Fruit fly (Drosophila melanogaster) whole organism, embryonic: ENCODE data around the gene CG6527.
A peak's percentile ranks its signal among the peaks of the same experiment; 100 is the strongest.

ENCODE experiments used
- Ada2b ChIP-seq: fragments of 200-800 bp; sonication (Bioruptor generic); IDR thresholded peaks from 2 replicates; pipeline ENCODE4 v1.3.6; 2022; ENCODE audit warnings: missing biosample characterization, missing genetic modification characterization
- CG10274 ChIP-seq: fragments of 200-800 bp; sonication (Bioruptor generic); optimal IDR thresholded peaks from 3 replicates; lab custom pipeline; 2017; ENCODE audit warnings: missing biosample characterization, mild to moderate bottlenecking, missing genetic modification characterization
- CG12744 ChIP-seq: fragments of 200-800 bp; sonication (Bioruptor generic); optimal IDR thresholded peaks from 2 replicates; lab custom pipeline; 2016; ENCODE audit warnings: missing biosample characterization, missing genetic modification characterization
- CG14860 ChIP-seq: fragments of 200-800 bp; sonication (Bioruptor generic); IDR thresholded peaks from 3 replicates; pipeline ENCODE4 v1.3.6; 2022; ENCODE audit warnings: missing biosample characterization, missing genetic modification characterization; ENCODE audit not compliant: partially characterized antibody
- CG17802 ChIP-seq: fragments of 200-800 bp; sonication (Bioruptor generic); optimal IDR thresholded peaks from 2 replicates; lab custom pipeline; 2018; ENCODE audit warnings: missing biosample characterization, mild to moderate bottlenecking, missing genetic modification characterization, moderate library complexity
- CG18262 ChIP-seq: fragments of 200-800 bp; optimal IDR thresholded peaks from 3 replicates; lab custom pipeline; 2019; ENCODE audit warnings: missing biosample characterization, mild to moderate bottlenecking, missing genetic modification characterization, moderate library complexity
- CG18599 ChIP-seq: fragments of 200-800 bp; sonication (Bioruptor generic); optimal IDR thresholded peaks from 3 replicates; lab custom pipeline; 2017; ENCODE audit warnings: missing biosample characterization, missing genetic modification characterization, mild to moderate bottlenecking, moderate library complexity, missing genetic modification reagents
- CG34376 ChIP-seq: fragments of 200-800 bp; sonication (Bioruptor generic); optimal IDR thresholded peaks from 2 replicates; lab custom pipeline; 2018; ENCODE audit warnings: missing biosample characterization, mild to moderate bottlenecking, missing genetic modification characterization
- CG4404 ChIP-seq: fragments of 200-800 bp; sonication (Bioruptor generic); IDR thresholded peaks from 2 replicates; pipeline ENCODE4 v1.3.6; 2022; ENCODE audit warnings: missing biosample characterization, missing genetic modification characterization
- CG4730 ChIP-seq: fragments of 200-800 bp; sonication (Bioruptor generic); IDR thresholded peaks from 2 replicates; pipeline ENCODE4 v1.3.6; 2022; ENCODE audit warnings: missing biosample characterization, missing genetic modification characterization
- CG6272 ChIP-seq: fragments of 200-800 bp; sonication (Bioruptor generic); IDR thresholded peaks from 2 replicates; pipeline ENCODE4 v1.3.6; 2022; ENCODE audit warnings: missing biosample characterization, missing genetic modification characterization
- CG7786 ChIP-seq: fragments of 200-800 bp; sonication (Bioruptor generic); optimal IDR thresholded peaks from 2 replicates; lab custom pipeline; 2016; ENCODE audit warnings: missing biosample characterization, missing genetic modification characterization
- CG8281 ChIP-seq: fragments of 200-800 bp; sonication (Bioruptor generic); optimal IDR thresholded peaks from 2 replicates; lab custom pipeline; 2018; ENCODE audit warnings: missing biosample characterization, mild to moderate bottlenecking, missing genetic modification characterization, moderate library complexity
- CG8290 ChIP-seq, 3 experiments: fragments of 200-800 bp; sonication (Bioruptor generic); optimal IDR thresholded peaks; 2 replicates each; lab custom pipeline; 2016 to 2019; ENCODE audit warnings: missing biosample characterization in 3 of 3, missing genetic modification characterization in 3 of 3, mild to moderate bottlenecking in 2 of 3, moderate library complexity in 1 of 3
- Hsf ChIP-seq: fragments of 200-800 bp; sonication (Bioruptor generic); optimal IDR thresholded peaks from 3 replicates; lab custom pipeline; 2016; ENCODE audit warnings: missing biosample characterization, missing genetic modification characterization
- Jarid2 ChIP-seq: fragments of 200-800 bp; sonication (Bioruptor generic); optimal IDR thresholded peaks from 3 replicates; lab custom pipeline; 2017; ENCODE audit warnings: mild to moderate bottlenecking, missing biosample characterization, missing genetic modification reagents, missing genetic modification characterization
- Lim3 ChIP-seq: fragments of 200-800 bp; sonication (Bioruptor generic); IDR thresholded peaks from 2 replicates; pipeline ENCODE4 v1.3.6; 2022; ENCODE audit warnings: missing biosample characterization, missing genetic modification characterization
- Mes4 ChIP-seq: fragments of 200-800 bp; sonication (Bioruptor generic); optimal IDR thresholded peaks from 2 replicates; lab custom pipeline; 2016; ENCODE audit warnings: missing biosample characterization, missing genetic modification characterization
- Six4 ChIP-seq: fragments of 200-800 bp; sonication (Bioruptor generic); optimal IDR thresholded peaks from 2 replicates; lab custom pipeline; 2016; ENCODE audit warnings: missing biosample characterization, missing genetic modification characterization
- Sox102F ChIP-seq: fragments of 200-800 bp; sonication (Bioruptor generic); optimal IDR thresholded peaks from 2 replicates; lab custom pipeline; 2018; ENCODE audit warnings: missing biosample characterization, mild to moderate bottlenecking, missing genetic modification characterization, moderate library complexity
- Sry-δ ChIP-seq: fragments of 200-800 bp; sonication (Bioruptor generic); optimal IDR thresholded peaks from 2 replicates; lab custom pipeline; 2016; ENCODE audit warnings: missing biosample characterization, missing genetic modification characterization
- Tbp ChIP-seq: fragments of >200 bp; optimal IDR thresholded peaks from 2 replicates; lab custom pipeline; 2018; ENCODE audit warnings: missing biosample characterization, missing genetic modification characterization
- Xrp1 ChIP-seq: fragments of 200-800 bp; sonication (Bioruptor generic); IDR thresholded peaks from 2 replicates; pipeline ENCODE4 v1.3.6; 2022; ENCODE audit warnings: missing biosample characterization, missing genetic modification characterization
- ac ChIP-seq: fragments of 200-800 bp; sonication (Bioruptor generic); optimal IDR thresholded peaks from 3 replicates; lab custom pipeline; 2017; ENCODE audit warnings: missing biosample characterization, mild to moderate bottlenecking, missing genetic modification characterization
- bbx ChIP-seq: fragments of 200-800 bp; sonication (Bioruptor generic); IDR thresholded peaks from 2 replicates; pipeline ENCODE4 v1.3.6; 2022; ENCODE audit warnings: missing biosample characterization, missing genetic modification characterization; ENCODE audit not compliant: partially characterized antibody
- bcd ChIP-seq: fragments of 200-800 bp; sonication (Bioruptor generic); optimal IDR thresholded peaks from 2 replicates; lab custom pipeline; 2017; ENCODE audit warnings: missing biosample characterization, mild to moderate bottlenecking, missing genetic modification characterization
- bigmax ChIP-seq: fragments of 200-800 bp; sonication (Bioruptor generic); optimal IDR thresholded peaks from 2 replicates; lab custom pipeline; 2018; ENCODE audit warnings: missing biosample characterization, mild to moderate bottlenecking, missing genetic modification characterization
- da ChIP-seq: fragments of 200-800 bp; sonication (Bioruptor generic); optimal IDR thresholded peaks from 2 replicates; lab custom pipeline; 2016; ENCODE audit warnings: missing biosample characterization, missing genetic modification characterization
- eyg ChIP-seq: fragments of 200-800 bp; sonication (Bioruptor generic); optimal IDR thresholded peaks from 3 replicates; lab custom pipeline; 2016; ENCODE audit warnings: missing biosample characterization, missing genetic modification characterization
- ftz-f1 ChIP-seq: fragments of 200-800 bp; sonication (Bioruptor generic); optimal IDR thresholded peaks from 2 replicates; lab custom pipeline; 2016; ENCODE audit warnings: missing biosample characterization, missing genetic modification characterization
- gce ChIP-seq: fragments of 200-800 bp; sonication (Bioruptor generic); IDR thresholded peaks from 3 replicates; pipeline ENCODE4 v1.3.6; 2022; ENCODE audit warnings: missing biosample characterization, missing genetic modification characterization
- gsb ChIP-seq: fragments of 200-800 bp; sonication (Bioruptor generic); IDR thresholded peaks from 2 replicates; pipeline ENCODE4 v1.3.6; 2022; ENCODE audit warnings: missing biosample characterization, missing genetic modification characterization
- gt ChIP-seq: fragments of 200-800 bp; sonication (Bioruptor generic); IDR thresholded peaks from 2 replicates; pipeline ENCODE4 v1.3.6; 2022; ENCODE audit warnings: missing biosample characterization, missing genetic modification characterization
- ham ChIP-seq: fragments of 200-800 bp; sonication (Bioruptor generic); IDR thresholded peaks from 2 replicates; pipeline ENCODE4 v1.3.6; 2022; ENCODE audit warnings: missing biosample characterization, missing genetic modification characterization
- jumu ChIP-seq: fragments of 200-800 bp; sonication (Bioruptor generic); optimal IDR thresholded peaks from 3 replicates; lab custom pipeline; 2016; ENCODE audit warnings: missing biosample characterization, missing genetic modification characterization
- lmd ChIP-seq: fragments of 200-800 bp; sonication (Bioruptor generic); IDR thresholded peaks from 2 replicates; pipeline ENCODE4 v1.3.6; 2022; ENCODE audit warnings: missing biosample characterization, missing genetic modification characterization
- pfk ChIP-seq: fragments of 200-800 bp; sonication (Bioruptor generic); optimal IDR thresholded peaks from 2 replicates; lab custom pipeline; 2018; ENCODE audit warnings: missing biosample characterization, mild to moderate bottlenecking, missing genetic modification characterization, moderate library complexity
- psq ChIP-seq: fragments of 200-800 bp; sonication (Bioruptor generic); optimal IDR thresholded peaks from 2 replicates; lab custom pipeline; 2017; ENCODE audit warnings: missing biosample characterization, missing genetic modification characterization
- salm ChIP-seq: fragments of 200-800 bp; sonication (Bioruptor generic); optimal IDR thresholded peaks from 2 replicates; lab custom pipeline; 2018; ENCODE audit warnings: missing biosample characterization, mild to moderate bottlenecking, missing genetic modification characterization
- schlank ChIP-seq: fragments of 200-800 bp; sonication (Bioruptor generic); optimal IDR thresholded peaks from 2 replicates; lab custom pipeline; 2018; ENCODE audit warnings: missing biosample characterization, mild to moderate bottlenecking, missing genetic modification characterization
- scrt ChIP-seq: fragments of 200-800 bp; sonication (Bioruptor generic); optimal IDR thresholded peaks from 2 replicates; lab custom pipeline; 2018; ENCODE audit warnings: missing biosample characterization, mild to moderate bottlenecking, missing genetic modification characterization, moderate library complexity
- sd ChIP-seq: fragments of 200-800 bp; sonication (Bioruptor generic); optimal IDR thresholded peaks from 3 replicates; lab custom pipeline; 2018; ENCODE audit warnings: missing biosample characterization, mild to moderate bottlenecking, missing genetic modification characterization, moderate library complexity
- sens-2 ChIP-seq: fragments of 200-800 bp; sonication (Bioruptor generic); IDR thresholded peaks from 2 replicates; pipeline ENCODE4 v1.3.6; 2022; ENCODE audit warnings: missing biosample characterization, missing genetic modification characterization
- sna ChIP-seq: fragments of 200-800 bp; sonication (Bioruptor generic); IDR thresholded peaks from 2 replicates; pipeline ENCODE4 v1.3.6; 2022; ENCODE audit warnings: missing biosample characterization, missing genetic modification characterization; ENCODE audit not compliant: partially characterized antibody
- so ChIP-seq: fragments of 200-800 bp; sonication (Bioruptor generic); IDR thresholded peaks from 3 replicates; pipeline ENCODE4 v1.3.6; 2022; ENCODE audit warnings: missing biosample characterization, missing genetic modification characterization
- sob ChIP-seq: fragments of 200-800 bp; sonication (Bioruptor generic); IDR thresholded peaks from 2 replicates; pipeline ENCODE4 v1.3.6; 2022; ENCODE audit warnings: missing biosample characterization, missing genetic modification characterization
- stc ChIP-seq: fragments of 200-800 bp; sonication (Bioruptor generic); IDR thresholded peaks from 2 replicates; pipeline ENCODE4 v1.3.6; 2022; ENCODE audit warnings: missing biosample characterization, missing genetic modification characterization
- tll ChIP-seq, 2 experiments: fragments of 200-800 bp in 1 of 2; fragments of >200 bp in 1 of 2; sonication (Bioruptor generic) in 1 of 2; optimal IDR thresholded peaks; 2 replicates each; lab custom pipeline; 2017 to 2019; ENCODE audit warnings: missing biosample characterization in 2 of 2, missing genetic modification characterization in 2 of 2, mild to moderate bottlenecking in 1 of 2, moderate library complexity in 1 of 2
- wor ChIP-seq: fragments of 200-800 bp; sonication (Bioruptor generic); IDR thresholded peaks from 2 replicates; pipeline ENCODE4 v1.3.6; 2022; ENCODE audit warnings: missing biosample characterization, missing genetic modification characterization

Gene CG6527

DNA sequence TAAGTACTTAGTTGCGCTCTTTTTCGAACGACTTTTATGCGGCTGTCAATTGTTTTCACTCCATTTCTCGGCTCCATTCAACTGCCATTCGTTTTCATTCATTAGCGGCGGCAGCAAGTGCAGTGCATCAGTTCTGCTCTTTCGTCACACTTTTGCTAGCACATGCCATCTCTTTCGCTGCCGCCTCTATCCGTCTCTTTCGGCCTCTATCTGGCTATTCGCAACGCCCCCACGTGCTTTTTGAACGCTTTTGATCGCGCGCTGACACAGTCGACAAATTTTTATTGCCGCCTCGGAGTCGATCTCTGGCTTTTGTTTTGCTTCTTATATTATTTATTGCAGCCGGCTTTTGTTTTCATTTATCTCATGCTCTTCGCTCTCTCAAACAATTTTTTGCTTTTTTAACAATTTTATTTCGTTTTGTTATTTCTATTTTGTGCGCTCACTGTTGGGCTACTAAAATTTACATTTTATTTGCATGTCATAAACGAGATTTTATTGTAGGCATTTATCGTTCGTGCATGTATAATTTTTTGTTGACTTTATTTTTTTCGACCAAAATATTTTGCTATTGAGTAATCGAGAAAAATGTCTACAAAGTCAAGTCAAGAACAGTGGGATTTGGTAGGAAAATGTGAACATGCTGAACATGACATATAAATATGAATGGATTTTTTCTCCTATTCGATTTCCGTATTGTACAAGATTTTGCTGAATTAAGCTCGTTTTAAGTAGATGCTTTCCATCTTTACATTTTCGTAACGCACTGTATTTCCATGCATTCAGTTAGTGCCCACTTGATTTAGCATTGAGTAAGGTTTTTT lies 36.3 kb downstream of the CG6527 start (continued):
- TF ChIP-seq gsb (0 out of 2 replicates have a peak, but pooled peaks have one; percentile 19), CG8290 (GFP tag; optimal IDR thresholded peaks at IDR 0.05; lab: Kevin White, UChicago) (no peak), CG8290 (tag; optimal IDR thresholded peaks at IDR 0.05; lab: Kevin White, UChicago) (peak in 1 of 2 experiments; percentile 55), ham (GFP tag; lab: Robert Waterston, UW) (no peak), CG34376 (GFP tag; lab: Kevin White, UChicago) (no peak), gt (GFP tag; lab: Robert Waterston, UW) (no peak), jumu (no peak), wor (GFP tag; lab: Robert Waterston, UW) (no peak), eyg (GFP tag; lab: Kevin White, UChicago) (no peak), bbx (no peak), salm (tag; lab: Kevin White, UChicago) (peak; percentile 1), Sry-δ (GFP tag; lab: Kevin White, UChicago) (no peak), CG18599 (GFP tag; lab: Kevin White, UChicago) (no peak), schlank (tag; lab: Kevin White, UChicago) (no peak), CG4404 (no peak), Ada2b (peak; percentile 68), sna (GFP tag; lab: Robert Waterston, UW) (no peak), da (GFP tag; lab: Kevin White, UChicago) (no peak), lmd (GFP tag; lab: Robert Waterston, UW) (no peak; the same call in 1 of the 2 replicates), CG14860 (no peak), CG10274 (GFP tag; lab: Kevin White, UChicago) (no peak), Hsf (GFP tag; lab: Kevin White, UChicago) (no peak), stc (GFP tag; lab: Robert Waterston, UW) (no peak), Sox102F (GFP tag; lab: Kevin White, UChicago) (peak; percentile 16), Jarid2 (no peak), bigmax (GFP tag; lab: Kevin White, UChicago) (no peak), Xrp1 (GFP tag; lab: Robert Waterston, UW) (no peak), CG4730 (no peak), Lim3 (no peak), CG12744 (GFP tag; lab: Kevin White, UChicago) (no peak), CG7786 (GFP tag; lab: Kevin White, UChicago) (no peak), sd (peak; percentile 88), ftz-f1 (GFP tag; lab: Kevin White, UChicago) (no peak), psq (no peak), Six4 (GFP tag; lab: Kevin White, UChicago) (no peak), CG8281 (tag; lab: Kevin White, UChicago) (no peak), scrt (no peak), tll (GFP tag; optimal IDR thresholded peaks at IDR 0.05; lab: Kevin White, UChicago) (no peak), bcd (no peak), Mes4 (GFP tag; lab: Kevin White, UChicago) (no peak), CG6272 (GFP tag; lab: Robert Waterston, UW) (no peak), sob (GFP tag; lab: Robert Waterston, UW) (peak; percentile 25; the same call in 1 of the 2 replicates), CG18262 (tag; lab: Kevin White, UChicago) (no peak), Tbp (GFP tag; lab: Kevin White, UChicago) (no peak), ac (GFP tag; lab: Kevin White, UChicago) (no peak), gce (GFP tag; lab: Robert Waterston, UW) (no peak), pfk (GFP tag; lab: Kevin White, UChicago) (no peak), so (GFP tag; lab: Robert Waterston, UW) (no peak), sens-2 (GFP tag; lab: Robert Waterston, UW) (no peak), CG17802 (tag; lab: Kevin White, UChicago) (no peak)
